Fruit fly (Drosophila melanogaster) whole organism, embryonic: ENCODE results near the gene CG11617.

Experiments used
- Antp ChIP-seq: fragments of 200-800 bp; sonication (Bioruptor generic); optimal IDR thresholded peaks from 3 replicates; lab custom pipeline; 2016; ENCODE audit warnings: missing biosample characterization, missing genetic modification characterization
- Bgb ChIP-seq: fragments of 200-800 bp; sonication (Bioruptor generic); IDR thresholded peaks from 2 replicates; pipeline ENCODE4 v1.3.6; 2022; ENCODE audit warnings: missing biosample characterization, missing genetic modification characterization; ENCODE audit not compliant: partially characterized antibody
- CG10267 ChIP-seq: fragments of 200-800 bp; sonication (Bioruptor generic); optimal IDR thresholded peaks from 2 replicates; lab custom pipeline; 2018; ENCODE audit warnings: missing biosample characterization, mild to moderate bottlenecking, missing genetic modification characterization, moderate library complexity
- CG10654 ChIP-seq: fragments of 200-800 bp; sonication (Bioruptor generic); optimal IDR thresholded peaks from 2 replicates; lab custom pipeline; 2016; ENCODE audit warnings: missing biosample characterization, missing genetic modification characterization
- CG11696 ChIP-seq: fragments of 200-800 bp; sonication (Bioruptor generic); IDR thresholded peaks from 2 replicates; pipeline ENCODE4 v1.3.6; 2022; ENCODE audit warnings: missing biosample characterization, missing genetic modification characterization
- CG11723 ChIP-seq: fragments of 200-800 bp; sonication (Bioruptor generic); optimal IDR thresholded peaks from 2 replicates; lab custom pipeline; 2017; ENCODE audit warnings: missing biosample characterization, mild to moderate bottlenecking, missing genetic modification characterization
- CG12219 ChIP-seq: fragments of 200-800 bp; sonication (Bioruptor generic); optimal IDR thresholded peaks from 3 replicates; lab custom pipeline; 2018; ENCODE audit warnings: missing biosample characterization, mild to moderate bottlenecking, missing genetic modification characterization
- CG12391 ChIP-seq: fragments of 200-800 bp; sonication (Bioruptor generic); optimal IDR thresholded peaks from 3 replicates; lab custom pipeline; 2018; ENCODE audit warnings: missing biosample characterization, mild to moderate bottlenecking, missing genetic modification characterization, moderate library complexity
- CG12769 ChIP-seq: fragments of 200-800 bp; sonication (Bioruptor generic); optimal IDR thresholded peaks from 2 replicates; lab custom pipeline; 2019; ENCODE audit warnings: missing biosample characterization, mild to moderate bottlenecking, missing genetic modification characterization, moderate library complexity
- CG13287 ChIP-seq: fragments of 200-800 bp; sonication (Bioruptor generic); IDR thresholded peaks from 2 replicates; pipeline ENCODE4 v1.3.6; 2022; ENCODE audit warnings: missing biosample characterization, missing genetic modification characterization; ENCODE audit not compliant: partially characterized antibody
- CG13775 ChIP-seq: fragments of 200-800 bp; sonication (Bioruptor generic); optimal IDR thresholded peaks from 3 replicates; lab custom pipeline; 2017; ENCODE audit warnings: missing biosample characterization, mild to moderate bottlenecking, missing genetic modification characterization
- CG16815 ChIP-seq: fragments of 200-800 bp; sonication (Bioruptor generic); optimal IDR thresholded peaks from 3 replicates; lab custom pipeline; 2017; ENCODE audit warnings: missing biosample characterization, mild to moderate bottlenecking, missing genetic modification characterization
- CG2116 ChIP-seq: fragments of 200-800 bp; sonication (Bioruptor generic); optimal IDR thresholded peaks from 3 replicates; lab custom pipeline; 2018; ENCODE audit warnings: missing biosample characterization, mild to moderate bottlenecking, missing genetic modification characterization
- CG32767 ChIP-seq: fragments of 200-800 bp; sonication (Bioruptor generic); IDR thresholded peaks from 2 replicates; pipeline ENCODE4 v1.3.6; 2022; ENCODE audit warnings: missing biosample characterization, missing genetic modification characterization
- CG34422 ChIP-seq: fragments of 200-800 bp; sonication (Bioruptor generic); IDR thresholded peaks from 3 replicates; pipeline ENCODE4 v1.3.6; 2022; ENCODE audit warnings: missing biosample characterization, missing genetic modification characterization
- CG3995 ChIP-seq: fragments of 200-800 bp; sonication (Bioruptor generic); optimal IDR thresholded peaks from 3 replicates; lab custom pipeline; 2016; ENCODE audit warnings: missing biosample characterization, missing genetic modification characterization
- CG4854 ChIP-seq: fragments of 200-800 bp; sonication (Bioruptor generic); optimal IDR thresholded peaks from 2 replicates; lab custom pipeline; 2016; ENCODE audit warnings: missing biosample characterization, missing genetic modification characterization, inconsistent platforms
- CG6791 ChIP-seq: fragments of 200-800 bp; sonication (Bioruptor generic); IDR thresholded peaks from 3 replicates; pipeline ENCODE4 v1.3.6; 2022; ENCODE audit warnings: missing biosample characterization, missing genetic modification characterization; ENCODE audit not compliant: partially characterized antibody
- CG7745 ChIP-seq: fragments of 200-800 bp; sonication (Bioruptor generic); optimal IDR thresholded peaks from 2 replicates; lab custom pipeline; 2018; ENCODE audit warnings: missing biosample characterization, mild to moderate bottlenecking, missing genetic modification characterization, moderate library complexity
- CG8765 ChIP-seq: fragments of 200-800 bp; sonication (Bioruptor generic); IDR thresholded peaks from 2 replicates; pipeline ENCODE4 v1.3.6; 2022; ENCODE audit warnings: missing biosample characterization, missing genetic modification characterization
- CoRest ChIP-seq: fragments of 200-800 bp; sonication (Bioruptor generic); optimal IDR thresholded peaks from 3 replicates; lab custom pipeline; 2018; ENCODE audit warnings: missing biosample characterization, mild to moderate bottlenecking, missing genetic modification characterization, moderate library complexity
- Ets97D ChIP-seq: fragments of 200-800 bp; sonication (Bioruptor generic); optimal IDR thresholded peaks from 3 replicates; lab custom pipeline; 2016; ENCODE audit warnings: missing biosample characterization, missing genetic modification characterization
- Fer1 ChIP-seq: fragments of 200-800 bp; sonication (Bioruptor generic); optimal IDR thresholded peaks from 2 replicates; lab custom pipeline; 2017; ENCODE audit warnings: missing biosample characterization, mild to moderate bottlenecking, missing genetic modification characterization
- HLH4C ChIP-seq: fragments of 200-800 bp; sonication (Bioruptor generic); IDR thresholded peaks from 3 replicates; pipeline ENCODE4 v1.3.6; 2022; ENCODE audit warnings: missing biosample characterization, missing genetic modification characterization; ENCODE audit not compliant: partially characterized antibody
- HmgD ChIP-seq: fragments of 200-800 bp; sonication (Bioruptor generic); optimal IDR thresholded peaks from 3 replicates; lab custom pipeline; 2016; ENCODE audit warnings: missing biosample characterization, missing genetic modification characterization
- Hr3 ChIP-seq: fragments of 200-800 bp; sonication (Bioruptor generic); optimal IDR thresholded peaks from 3 replicates; lab custom pipeline; 2016; ENCODE audit warnings: missing biosample characterization, missing genetic modification characterization
- Lim3 ChIP-seq: fragments of 200-800 bp; sonication (Bioruptor generic); IDR thresholded peaks from 2 replicates; pipeline ENCODE4 v1.3.6; 2022; ENCODE audit warnings: missing biosample characterization, missing genetic modification characterization
- MESR4 ChIP-seq: fragments of 200-800 bp; sonication (Bioruptor generic); optimal IDR thresholded peaks from 2 replicates; lab custom pipeline; 2018; ENCODE audit warnings: missing biosample characterization, mild to moderate bottlenecking, missing genetic modification characterization, moderate library complexity
- Opbp ChIP-seq: fragments of 200-800 bp; sonication (Bioruptor generic); IDR thresholded peaks from 3 replicates; pipeline ENCODE4 v1.3.6; 2022; ENCODE audit warnings: missing biosample characterization, missing genetic modification characterization; ENCODE audit not compliant: partially characterized antibody
- YL-1 ChIP-seq: fragments of 200-800 bp; sonication (Bioruptor generic); optimal IDR thresholded peaks from 3 replicates; lab custom pipeline; 2017; ENCODE audit warnings: missing biosample characterization, mild to moderate bottlenecking, missing genetic modification characterization
- amos ChIP-seq: fragments of 200-800 bp; sonication (Bioruptor generic); IDR thresholded peaks from 2 replicates; pipeline ENCODE4 v1.3.6; 2022; ENCODE audit warnings: missing biosample characterization, missing genetic modification characterization; ENCODE audit not compliant: partially characterized antibody
- ase ChIP-seq: fragments of 200-800 bp; sonication (Bioruptor generic); IDR thresholded peaks from 3 replicates; pipeline ENCODE4 v1.3.6; 2022; ENCODE audit warnings: missing biosample characterization, missing genetic modification characterization
- chinmo ChIP-seq: fragments of 200-800 bp; sonication (Bioruptor generic); IDR thresholded peaks from 4 replicates; pipeline ENCODE4 v1.3.6; 2022; ENCODE audit warnings: missing biosample characterization, missing genetic modification characterization; ENCODE audit not compliant: partially characterized antibody
- cwo ChIP-seq: fragments of 200-800 bp; sonication (Bioruptor generic); optimal IDR thresholded peaks from 3 replicates; lab custom pipeline; 2017; ENCODE audit warnings: missing biosample characterization, missing genetic modification characterization, mild to moderate bottlenecking, moderate library complexity, missing genetic modification reagents
- dan ChIP-seq: fragments of 200-800 bp; sonication (Bioruptor generic); IDR thresholded peaks from 2 replicates; pipeline ENCODE4 v1.3.6; 2022; ENCODE audit warnings: missing biosample characterization, missing genetic modification characterization
- dm ChIP-seq: fragments of 200-800 bp; sonication (Bioruptor generic); optimal IDR thresholded peaks from 3 replicates; lab custom pipeline; 2016; ENCODE audit warnings: missing biosample characterization, missing genetic modification characterization
- fd96Cb ChIP-seq: fragments of 200-800 bp; sonication (Bioruptor generic); optimal IDR thresholded peaks from 2 replicates; lab custom pipeline; 2018; ENCODE audit warnings: missing biosample characterization, mild to moderate bottlenecking, missing genetic modification characterization, moderate library complexity
- gce ChIP-seq: fragments of 200-800 bp; sonication (Bioruptor generic); IDR thresholded peaks from 3 replicates; pipeline ENCODE4 v1.3.6; 2022; ENCODE audit warnings: missing biosample characterization, missing genetic modification characterization
- gcm ChIP-seq: fragments of 200-800 bp; sonication (Bioruptor generic); optimal IDR thresholded peaks from 2 replicates; lab custom pipeline; 2019; ENCODE audit warnings: missing biosample characterization, mild to moderate bottlenecking, missing genetic modification characterization, moderate library complexity
- hkb ChIP-seq, 2 experiments: fragments of 200-800 bp in 1 of 2; fragments of >200 bp in 1 of 2; sonication (Bioruptor generic) in 1 of 2; IDR thresholded peaks in 1 of 2; optimal IDR thresholded peaks in 1 of 2; 2 replicates each; pipeline versions ENCODE4 v1.3.6 to Lab custom; 2017 to 2022; ENCODE audit warnings: missing biosample characterization in 1 of 2, missing genetic modification characterization in 1 of 2
- kah ChIP-seq: fragments of 200-800 bp; sonication (Bioruptor generic); optimal IDR thresholded peaks from 2 replicates; lab custom pipeline; 2018; ENCODE audit warnings: missing biosample characterization, mild to moderate bottlenecking, missing genetic modification characterization
- knrl ChIP-seq: fragments of 200-800 bp; sonication (Bioruptor generic); IDR thresholded peaks from 3 replicates; pipeline ENCODE4 v1.3.6; 2022; ENCODE audit warnings: missing biosample characterization, missing genetic modification characterization; ENCODE audit not compliant: partially characterized antibody
- nau ChIP-seq: fragments of 200-800 bp; sonication (Bioruptor generic); optimal IDR thresholded peaks from 3 replicates; lab custom pipeline; 2017; ENCODE audit warnings: missing biosample characterization, mild to moderate bottlenecking, missing genetic modification characterization, missing genetic modification reagents
- scrt ChIP-seq: fragments of 200-800 bp; sonication (Bioruptor generic); optimal IDR thresholded peaks from 2 replicates; lab custom pipeline; 2018; ENCODE audit warnings: missing biosample characterization, mild to moderate bottlenecking, missing genetic modification characterization, moderate library complexity
- sqz ChIP-seq: fragments of 200-800 bp; sonication (Bioruptor generic); optimal IDR thresholded peaks from 3 replicates; lab custom pipeline; 2018; ENCODE audit warnings: missing biosample characterization, mild to moderate bottlenecking, missing genetic modification characterization
- tap ChIP-seq: fragments of 200-800 bp; optimal IDR thresholded peaks from 3 replicates; lab custom pipeline; 2019; ENCODE audit warnings: missing biosample characterization, mild to moderate bottlenecking, missing genetic modification characterization, moderate library complexity
- zen ChIP-seq: fragments of 200-800 bp; sonication (Bioruptor generic); optimal IDR thresholded peaks from 3 replicates; lab custom pipeline; 2018; ENCODE audit warnings: missing biosample characterization, mild to moderate bottlenecking, missing genetic modification characterization, moderate library complexity
- zen2 ChIP-seq: fragments of 200-800 bp; sonication (Bioruptor generic); IDR thresholded peaks from 3 replicates; pipeline ENCODE4 v1.3.6; 2022; ENCODE audit warnings: missing biosample characterization, missing genetic modification characterization; ENCODE audit not compliant: partially characterized antibody
- zfh1 ChIP-seq: fragments of 200-800 bp; sonication (Bioruptor generic); IDR thresholded peaks from 3 replicates; pipeline ENCODE4 v1.3.6; 2022; ENCODE audit warnings: missing biosample characterization, missing genetic modification characterization

CG11617 gene

dm6 chr2L:252174-252573, 45.1 kb upstream of the CG11617 start, which contains the start of gene Rpp30 (continued):
- TF ChIP-seq amos (GFP tag; lab: Robert Waterston, UW): peak; percentile 27; the same call in 1 of the 2 replicates
- no peak for TF ChIP-seq CoRest (tag; lab: Kevin White, UChicago)
- TF ChIP-seq Lim3 (GFP tag; lab: Robert Waterston, UW): no peak
- no peak for TF ChIP-seq dan (GFP tag; lab: Robert Waterston, UW)
- TF ChIP-seq knrl (GFP tag; lab: Robert Waterston, UW): no peak
- TF ChIP-seq cwo (GFP tag; lab: Kevin White, UChicago): no peak
- no peak for TF ChIP-seq CG12391 (tag; lab: Kevin White, UChicago)
- no peak for TF ChIP-seq chinmo
- no peak for TF ChIP-seq fd96Cb (tag; lab: Kevin White, UChicago)
- 0 out of 3 replicates have a peak, but pooled peaks have one; percentile 28 for TF ChIP-seq HLH4C
- no peak for TF ChIP-seq CG6791 (GFP tag; lab: Robert Waterston, UW)
- TF ChIP-seq sqz (GFP tag; lab: Kevin White, UChicago): peak; percentile 97
- peak; percentile 21 for TF ChIP-seq Fer1 (GFP tag; lab: Kevin White, UChicago)
- peak; percentile 67 for TF ChIP-seq Ets97D (GFP tag; lab: Kevin White, UChicago)
- peak; percentile 63 for TF ChIP-seq CG13287 (GFP tag; lab: Robert Waterston, UW)
- TF ChIP-seq CG11696 (GFP tag; lab: Robert Waterston, UW): no peak
- TF ChIP-seq Antp (GFP tag; lab: Kevin White, UChicago): no peak
- peak; percentile 59; the same call in 2 of the 3 replicates for TF ChIP-seq Opbp
- no peak for TF ChIP-seq CG8765 (GFP tag; lab: Robert Waterston, UW)
- no peak for TF ChIP-seq CG11723 (GFP tag; lab: Kevin White, UChicago)
- TF ChIP-seq gce: no peak
- TF ChIP-seq Hr3: no peak
- TF ChIP-seq CG12769 (tag; lab: Kevin White, UChicago): no peak
- TF ChIP-seq CG3995 (GFP tag; lab: Kevin White, UChicago): no peak
- no peak for TF ChIP-seq CG4854
- peak; percentile 95 for TF ChIP-seq scrt (GFP tag; lab: Kevin White, UChicago)
- peak; percentile 45 for TF ChIP-seq MESR4 (GFP tag; lab: Kevin White, UChicago)
- TF ChIP-seq CG13775 (GFP tag; lab: Kevin White, UChicago): no peak
- TF ChIP-seq CG34422 (GFP tag; lab: Robert Waterston, UW): peak; percentile 53; the same call in 1 of the 3 replicates
- peak; percentile 34; the same call in 1 of the 2 replicates for TF ChIP-seq Bgb (GFP tag; lab: Robert Waterston, UW)
- TF ChIP-seq HmgD (GFP tag; lab: Kevin White, UChicago): peak; percentile 14
- TF ChIP-seq zen2 (GFP tag; lab: Robert Waterston, UW): 0 out of 3 replicates have a peak, but pooled peaks have one; percentile 3
- TF ChIP-seq tap (tag; lab: Kevin White, UChicago): no peak
- TF ChIP-seq CG10654 (GFP tag; lab: Kevin White, UChicago): no peak
- peak; percentile 80 for TF ChIP-seq YL-1
- no peak for TF ChIP-seq CG16815 (GFP tag; lab: Kevin White, UChicago)
- TF ChIP-seq gcm (GFP tag; lab: Kevin White, UChicago): no peak
- TF ChIP-seq zen (tag; lab: Kevin White, UChicago): no peak
- TF ChIP-seq dm (GFP tag; lab: Kevin White, UChicago): peak; percentile 89
- no peak for TF ChIP-seq ase (GFP tag; lab: Robert Waterston, UW)
- TF ChIP-seq CG7745: no peak
- TF ChIP-seq kah (GFP tag; lab: Kevin White, UChicago): no peak
- TF ChIP-seq CG32767 (GFP tag; lab: Robert Waterston, UW): no peak
- TF ChIP-seq zfh1 (GFP tag; lab: Robert Waterston, UW): no peak
- peak; percentile 18 for TF ChIP-seq CG2116 (GFP tag; lab: Kevin White, UChicago)
- no peak for TF ChIP-seq CG12219 (GFP tag; lab: Kevin White, UChicago)
- no peak for TF ChIP-seq nau (GFP tag; lab: Kevin White, UChicago)
- TF ChIP-seq hkb (optimal IDR thresholded peaks at IDR 0.05; lab: Kevin White, UChicago): peak; percentile 56
- TF ChIP-seq hkb (GFP tag; IDR thresholded peaks at IDR 0.05; lab: Robert Waterston, UW): no peak
- TF ChIP-seq CG10267 (tag; lab: Kevin White, UChicago): peak; percentile 23
